Worm (Caenorhabditis elegans) whole organism, L2 larva: ENCODE measurements around the gene R07D5.2.

ENCODE experiments used
- C34F6.9 ChIP-seq: fragments of 150-350 bp; optimal IDR thresholded peaks from 2 replicates; lab custom pipeline; 2014; ENCODE audit warnings: missing biosample characterization, missing genetic modification characterization
- F13H6.1 ChIP-seq: sonication (generic microtip); optimal IDR thresholded peaks from 2 replicates; lab custom pipeline; 2016; ENCODE audit warnings: missing genetic modification characterization, missing compliant biosample characterization
- R02D3.7 ChIP-seq: fragments of 150-350 bp; optimal IDR thresholded peaks from 2 replicates; lab custom pipeline; 2014; ENCODE audit warnings: missing biosample characterization, missing genetic modification characterization
- Y55F3AM.14 ChIP-seq: fragments of 200-800 bp; sonication (Bioruptor generic); optimal IDR thresholded peaks from 2 replicates; lab custom pipeline; 2018; ENCODE audit warnings: mild to moderate bottlenecking, missing genetic modification characterization, missing compliant biosample characterization
- ZK546.5 ChIP-seq: sonication (generic microtip); optimal IDR thresholded peaks from 2 replicates; lab custom pipeline; 2017; ENCODE audit warnings: missing biosample characterization, missing genetic modification characterization
- alr-1 ChIP-seq: fragments of 150-350 bp; optimal IDR thresholded peaks from 2 replicates; lab custom pipeline; 2014; ENCODE audit warnings: missing biosample characterization, missing genetic modification characterization
- aly-2 ChIP-seq: fragments of 150-350 bp; optimal IDR thresholded peaks from 2 replicates; lab custom pipeline; 2014; ENCODE audit warnings: missing biosample characterization, missing genetic modification characterization
- blmp-1 ChIP-seq: sonication (generic microtip); optimal IDR thresholded peaks from 2 replicates; lab custom pipeline; 2017; ENCODE audit warnings: missing genetic modification characterization, mild to moderate bottlenecking, missing compliant biosample characterization, antibody characterized with exemption, moderate library complexity; ENCODE audit not compliant: insufficient read depth
- ceh-16 ChIP-seq: fragments of 150-350 bp; optimal IDR thresholded peaks from 2 replicates; lab custom pipeline; 2014; ENCODE audit warnings: missing biosample characterization, missing genetic modification characterization
- ceh-82 ChIP-seq: fragments of 150-350 bp; optimal IDR thresholded peaks from 2 replicates; lab custom pipeline; 2014; ENCODE audit warnings: missing biosample characterization, missing genetic modification characterization
- crh-2 ChIP-seq: sonication (generic microtip); optimal IDR thresholded peaks from 2 replicates; lab custom pipeline; 2017; ENCODE audit warnings: missing biosample characterization, missing genetic modification characterization
- dmd-4 ChIP-seq: sonication (generic microtip); optimal IDR thresholded peaks from 2 replicates; lab custom pipeline; 2017; ENCODE audit warnings: missing biosample characterization, missing genetic modification characterization
- egl-27 ChIP-seq: sonication (generic microtip); optimal IDR thresholded peaks from 3 replicates; lab custom pipeline; 2017; ENCODE audit warnings: missing biosample characterization, missing genetic modification reagents, missing genetic modification characterization
- elt-1 ChIP-seq: fragments of 150-350 bp; optimal IDR thresholded peaks from 2 replicates; lab custom pipeline; 2014; ENCODE audit warnings: missing biosample characterization, missing genetic modification characterization
- elt-3 ChIP-seq: sonication (generic microtip); optimal IDR thresholded peaks from 2 replicates; lab custom pipeline; 2017; ENCODE audit warnings: missing biosample characterization, missing genetic modification characterization
- fos-1 ChIP-seq: fragments of 150-350 bp; optimal IDR thresholded peaks from 2 replicates; lab custom pipeline; 2014; ENCODE audit warnings: missing biosample characterization, missing genetic modification characterization
- gmeb-1 ChIP-seq: fragments of 150-350 bp; optimal IDR thresholded peaks from 2 replicates; lab custom pipeline; 2014; ENCODE audit warnings: missing biosample characterization, missing genetic modification characterization
- lin-11 ChIP-seq: fragments of 150-350 bp; sonication (generic microtip); optimal IDR thresholded peaks from 2 replicates; lab custom pipeline; 2014; ENCODE audit warnings: missing biosample characterization, missing genetic modification characterization, inconsistent platforms, mixed read lengths
- lin-13 ChIP-seq: fragments of 150-350 bp; optimal IDR thresholded peaks from 2 replicates; lab custom pipeline; 2014; ENCODE audit warnings: missing biosample characterization, missing genetic modification reagents, missing genetic modification characterization
- lsy-2 ChIP-seq, 2 experiments: fragments of 150-350 bp in 1 of 2; sonication (generic microtip) in 1 of 2; optimal IDR thresholded peaks; 2 replicates each; lab custom pipeline; 2014 to 2017; ENCODE audit warnings: missing biosample characterization in 2 of 2, missing genetic modification characterization in 2 of 2
- mbf-1 ChIP-seq: sonication (generic microtip); optimal IDR thresholded peaks from 2 replicates; lab custom pipeline; 2017; ENCODE audit warnings: missing biosample characterization, missing genetic modification characterization
- mdl-1 ChIP-seq, 2 experiments: fragments of 150-350 bp in 1 of 2; sonication (generic microtip) in 1 of 2; optimal IDR thresholded peaks; 2 replicates each; lab custom pipeline; 2017; ENCODE audit warnings: missing biosample characterization in 2 of 2, missing genetic modification characterization in 2 of 2
- nhr-10 ChIP-seq: sonication (generic microtip); optimal IDR thresholded peaks from 2 replicates; lab custom pipeline; 2017; ENCODE audit warnings: missing biosample characterization, missing genetic modification characterization
- nhr-11 ChIP-seq: fragments of 150-350 bp; optimal IDR thresholded peaks from 2 replicates; lab custom pipeline; 2014; ENCODE audit warnings: missing biosample characterization, missing genetic modification characterization
- nhr-12 ChIP-seq: fragments of 150-350 bp; optimal IDR thresholded peaks from 2 replicates; lab custom pipeline; 2014; ENCODE audit warnings: missing biosample characterization, missing genetic modification characterization
- nhr-129 ChIP-seq: fragments of 150-350 bp; optimal IDR thresholded peaks from 2 replicates; lab custom pipeline; 2014; ENCODE audit warnings: missing biosample characterization, missing genetic modification characterization
- nhr-21 ChIP-seq: fragments of 150-350 bp; optimal IDR thresholded peaks from 2 replicates; lab custom pipeline; 2014; ENCODE audit warnings: missing biosample characterization, missing genetic modification characterization
- nhr-23 ChIP-seq: fragments of 150-350 bp; optimal IDR thresholded peaks from 2 replicates; lab custom pipeline; 2014; ENCODE audit warnings: missing biosample characterization, missing genetic modification reagents, missing genetic modification characterization
- nhr-237 ChIP-seq: fragments of 150-350 bp; optimal IDR thresholded peaks from 2 replicates; lab custom pipeline; 2014; ENCODE audit warnings: missing biosample characterization, missing genetic modification characterization
- nhr-25 ChIP-seq: fragments of 150-350 bp; sonication (generic microtip); optimal IDR thresholded peaks from 3 replicates; lab custom pipeline; 2014; ENCODE audit warnings: missing biosample characterization, missing genetic modification characterization
- nhr-6 ChIP-seq: fragments of 150-350 bp; optimal IDR thresholded peaks from 2 replicates; lab custom pipeline; 2014; ENCODE audit warnings: missing biosample characterization, missing genetic modification characterization
- peb-1 ChIP-seq: fragments of 150-350 bp; optimal IDR thresholded peaks from 2 replicates; lab custom pipeline; 2014; ENCODE audit warnings: missing biosample characterization, missing genetic modification characterization
- sem-4 ChIP-seq: fragments of 150-350 bp; optimal IDR thresholded peaks from 2 replicates; lab custom pipeline; 2014; ENCODE audit warnings: missing biosample characterization, missing genetic modification reagents, missing genetic modification characterization
- skn-1 ChIP-seq: sonication (generic microtip); optimal IDR thresholded peaks from 2 replicates; lab custom pipeline; 2017; ENCODE audit warnings: missing biosample characterization, missing genetic modification characterization
- sma-3 ChIP-seq: sonication (generic microtip); optimal IDR thresholded peaks from 2 replicates; lab custom pipeline; 2016; ENCODE audit warnings: missing genetic modification reagents, missing genetic modification characterization, missing compliant biosample characterization
- sma-9 ChIP-seq, 2 experiments: fragments of 150-350 bp in 1 of 2; sonication (generic microtip) in 1 of 2; optimal IDR thresholded peaks; 2 replicates each; lab custom pipeline; 2014 to 2016; ENCODE audit warnings: missing genetic modification characterization in 2 of 2, mild to moderate bottlenecking in 1 of 2, missing biosample characterization in 1 of 2, missing compliant biosample characterization in 1 of 2, missing genetic modification reagents in 1 of 2, moderate library complexity in 1 of 2
- snpc-4 ChIP-seq: fragments of 150-350 bp; optimal IDR thresholded peaks from 2 replicates; lab custom pipeline; 2014; ENCODE audit warnings: missing biosample characterization, missing genetic modification characterization
- unc-39 ChIP-seq: fragments of 150-350 bp; optimal IDR thresholded peaks from 2 replicates; lab custom pipeline; 2014; ENCODE audit warnings: missing biosample characterization, missing genetic modification characterization
- unc-55 ChIP-seq: fragments of 150-350 bp; sonication (generic microtip); optimal IDR thresholded peaks from 3 replicates; lab custom pipeline; 2014; ENCODE audit warnings: missing biosample characterization, missing genetic modification reagents, missing genetic modification characterization
- unc-62 ChIP-seq: fragments of 150-350 bp; optimal IDR thresholded peaks from 2 replicates; lab custom pipeline; 2014; ENCODE audit warnings: missing biosample characterization, missing genetic modification reagents, missing genetic modification characterization
- zag-1 ChIP-seq: fragments of 150-350 bp; optimal IDR thresholded peaks from 2 replicates; lab custom pipeline; 2014; ENCODE audit warnings: missing biosample characterization, missing genetic modification characterization
- ztf-1 ChIP-seq: fragments of 200-800 bp; sonication (Bioruptor generic); conservative IDR thresholded peaks from 2 replicates; pipeline ENCODE4 v1.3.6; 2022; ENCODE audit warnings: missing genetic modification characterization, missing compliant biosample characterization
- ztf-4 ChIP-seq: fragments of 150-350 bp; optimal IDR thresholded peaks from 2 replicates; lab custom pipeline; 2014; ENCODE audit warnings: missing biosample characterization, missing genetic modification characterization

R07D5.2 gene

ce11 chrX:15083795-15084194, 32.6 kb downstream of the R07D5.2 start, which contains the start of gene H40L08.1:
Gene H40L08.1, minus strand, starts transcription at chrX:15084086.
- TF ChIP-seq nhr-129 (tag; lab: Kevin White, UChicago) (peak; percentile 9), lin-13 (GFP tag; lab: Kevin White, UChicago) (peak; percentile 7), unc-55 (GFP tag; lab: Kevin White, UChicago) (peak; percentile 34), fos-1 (tag; lab: Kevin White, UChicago) (peak; percentile 2), C34F6.9 (tag; lab: Kevin White, UChicago) (peak; percentile 31), sma-9 (GFP tag; optimal IDR thresholded peaks at IDR 0.05; lab: Kevin White, UChicago) (peak; percentile 1), sma-9 (tag; optimal IDR thresholded peaks at IDR 0.05; lab: Kevin White, UChicago) (no peak), crh-2 (tag; lab: Kevin White, UChicago) (no peak), nhr-12 (no peak)
- TF ChIP-seq, all 48 proteins: peak for 6

- TF ChIP-seq snpc-4 (tag; lab: Kevin White, UChicago) = no peak
- peak; percentile 21 for TF ChIP-seq nhr-21 (tag; lab: Kevin White, UChicago)
- TF ChIP-seq sma-9 (GFP tag; optimal IDR thresholded peaks at IDR 0.05; lab: Kevin White, UChicago) = peak; percentile 55
- no peak for TF ChIP-seq sma-9 (tag; optimal IDR thresholded peaks at IDR 0.05; lab: Kevin White, UChicago)
- TF ChIP-seq nhr-129 (tag; lab: Kevin White, UChicago) = peak; percentile 13
- TF ChIP-seq, all 48 proteins: peak for 3
Measured at ce11 chrX:15081486-15081885, 34.9 kb downstream of the R07D5.2 start.

- TF ChIP-seq ceh-82 (tag; lab: Kevin White, UChicago) (no peak), crh-2 (tag; lab: Kevin White, UChicago) (no peak), dmd-4 (tag; lab: Kevin White, UChicago) (no peak), lin-11 (tag; lab: Kevin White, UChicago) (no peak), peb-1 (tag; lab: Kevin White, UChicago) (no peak), elt-3 (tag; lab: Kevin White, UChicago) (no peak), lin-13 (GFP tag; lab: Kevin White, UChicago) (no peak), nhr-237 (no peak), sem-4 (tag; lab: Kevin White, UChicago) (no peak), fos-1 (tag; lab: Kevin White, UChicago) (no peak), sma-3 (GFP tag; lab: Kevin White, UChicago) (peak; percentile 86), blmp-1 (tag; lab: Kevin White, UChicago) (no peak), Y55F3AM.14 (GFP tag; lab: Kevin White, UChicago) (no peak), nhr-23 (no peak), snpc-4 (tag; lab: Kevin White, UChicago) (no peak), ztf-4 (tag; lab: Kevin White, UChicago) (no peak), lsy-2 (tag; optimal IDR thresholded peaks at IDR 0.05; lab: Kevin White, UChicago) (peak in 1 of 2 experiments; percentile 36), unc-39 (tag; lab: Kevin White, UChicago) (no peak), aly-2 (no peak), nhr-12 (no peak), unc-55 (GFP tag; lab: Kevin White, UChicago) (no peak), nhr-21 (tag; lab: Kevin White, UChicago) (peak; percentile 87), alr-1 (tag; lab: Kevin White, UChicago) (no peak), ZK546.5 (tag; lab: Kevin White, UChicago) (no peak), zag-1 (no peak), nhr-129 (tag; lab: Kevin White, UChicago) (peak; percentile 50), gmeb-1 (tag; lab: Kevin White, UChicago) (no peak), nhr-10 (tag; lab: Kevin White, UChicago) (no peak), ztf-1 (GFP tag; lab: Robert Waterston, UW) (no peak), nhr-25 (tag; lab: Kevin White, UChicago) (peak; percentile 80), egl-27 (tag; lab: Kevin White, UChicago) (no peak), ceh-16 (tag; lab: Kevin White, UChicago) (no peak), nhr-6 (tag; lab: Kevin White, UChicago) (no peak), skn-1 (no peak), nhr-11 (tag; lab: Kevin White, UChicago) (no peak), mdl-1 (tag; optimal IDR thresholded peaks at IDR 0.05; lab: Kevin White, UChicago) (no peak), unc-62 (no peak), elt-1 (tag; lab: Kevin White, UChicago) (no peak), F13H6.1 (tag; lab: Kevin White, UChicago) (no peak), C34F6.9 (tag; lab: Kevin White, UChicago) (no peak), R02D3.7 (no peak), mbf-1 (tag; lab: Kevin White, UChicago) (no peak), sma-9 (GFP tag; optimal IDR thresholded peaks at IDR 0.05; lab: Kevin White, UChicago) (peak; percentile 84), sma-9 (tag; optimal IDR thresholded peaks at IDR 0.05; lab: Kevin White, UChicago) (no peak)
Measured at ce11 chrX:15079406-15079805, 37.0 kb downstream of the R07D5.2 start.
